Fruit fly (Drosophila melanogaster) whole organism, embryonic: ENCODE measurements around the gene CG3703.

ENCODE experiments used
- Bgb ChIP-seq: fragments of 200-800 bp; sonication (Bioruptor generic); IDR thresholded peaks from 2 replicates; pipeline ENCODE4 v1.3.6; 2022; ENCODE audit warnings: missing biosample characterization, missing genetic modification characterization; ENCODE audit not compliant: partially characterized antibody
- CG10209 ChIP-seq: fragments of 200-800 bp; sonication (Bioruptor generic); optimal IDR thresholded peaks from 3 replicates; lab custom pipeline; 2017; ENCODE audit warnings: missing biosample characterization, mild to moderate bottlenecking, missing genetic modification characterization, missing genetic modification reagents
- CG7786 ChIP-seq: fragments of 200-800 bp; sonication (Bioruptor generic); optimal IDR thresholded peaks from 2 replicates; lab custom pipeline; 2016; ENCODE audit warnings: missing biosample characterization, missing genetic modification characterization
- CG8359 ChIP-seq: fragments of 200-800 bp; sonication (Bioruptor generic); optimal IDR thresholded peaks from 2 replicates; lab custom pipeline; 2017; ENCODE audit warnings: missing biosample characterization, mild to moderate bottlenecking, missing genetic modification characterization, borderline replicate concordance
- ewg ChIP-seq: fragments of 200-800 bp; sonication (Bioruptor generic); optimal IDR thresholded peaks from 3 replicates; lab custom pipeline; 2017; ENCODE audit warnings: mild to moderate bottlenecking, missing biosample characterization, missing genetic modification reagents, missing genetic modification characterization

DNA sequence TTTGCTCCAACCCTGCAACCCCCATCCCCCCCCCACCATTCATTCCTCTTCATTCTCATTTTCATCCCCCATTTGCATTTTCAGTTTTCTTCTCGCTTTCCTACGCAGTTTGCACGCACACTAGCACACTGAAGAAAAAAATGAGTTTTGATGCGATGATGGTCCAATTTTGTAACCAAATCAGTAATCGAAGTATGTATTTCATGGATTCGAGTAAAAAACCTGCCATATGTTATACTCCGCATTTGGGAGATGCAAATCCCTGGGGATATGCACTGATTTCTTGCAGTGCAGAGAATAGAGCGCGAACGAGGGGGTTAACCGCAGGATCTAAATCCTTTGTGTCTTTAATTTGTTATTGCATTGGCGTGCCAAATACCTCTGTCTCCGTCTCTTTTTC lies 10.3 kb upstream of the CG3703 start:
- TF ChIP-seq Bgb (GFP tag; lab: Robert Waterston, UW) (no peak), CG8359 (no peak), CG7786 (GFP tag; lab: Kevin White, UChicago) (peak; percentile 45), ewg (GFP tag; lab: Kevin White, UChicago) (peak; percentile 37), CG10209 (GFP tag; lab: Kevin White, UChicago) (peak; percentile 41)
